Fruit fly (Drosophila melanogaster) whole organism: ENCODE data around the gene CG6138.

Source experiments
- CG8478 ChIP-seq: fragments of >200 bp; optimal IDR thresholded peaks from 2 replicates; lab custom pipeline; 2018; ENCODE audit warnings: inconsistent platforms
- Dll ChIP-seq: fragments of >200 bp; optimal IDR thresholded peaks from 2 replicates; lab custom pipeline; 2017
- pan ChIP-seq: fragments of >200 bp; optimal IDR thresholded peaks from 2 replicates; lab custom pipeline; 2017
- psq ChIP-seq: fragments of >200 bp; optimal IDR thresholded peaks from 2 replicates; lab custom pipeline; 2017
- usp ChIP-seq: fragments of >200 bp; optimal IDR thresholded peaks from 2 replicates; lab custom pipeline; 2017; ENCODE audit warnings: missing biosample characterization, missing genetic modification characterization, mixed read lengths

- no peak for TF ChIP-seq psq (lab: Kevin White, UChicago)
- TF ChIP-seq pan (lab: Kevin White, UChicago): no peak
- TF ChIP-seq usp (GFP tag; lab: Kevin White, UChicago): no peak
- no peak for TF ChIP-seq Dll (lab: Kevin White, UChicago)
- no peak for TF ChIP-seq CG8478 (lab: Kevin White, UChicago)
Observed at dm6 chr2L:10555269-10555668, 11.8 kb upstream of the CG6138 start.
